Worm (Caenorhabditis elegans): ENCODE results near the gene rpb-12.

- no peak for TF ChIP-seq ref-1 (GFP tag; conservative IDR thresholded peaks at IDR 0.05)
- TF ChIP-seq T22C8.4 (GFP tag; IDR thresholded peaks at IDR 0.05) = no peak
- no peak for TF ChIP-seq klf-2 (GFP tag; conservative IDR thresholded peaks at IDR 0.05)
- TF ChIP-seq flt-1 (GFP tag; IDR thresholded peaks at IDR 0.05) = no peak
These were observed 45.8 kb downstream of the rpb-12 start for ce11 chrIV:9100835-9101234.

Data from whole organism, midembryonic.